Fruit fly (Drosophila melanogaster) whole organism, wandering third instar larva: Measurements from ENCODE around the gene Graf.
A peak's percentile ranks its signal among the peaks of the same experiment; 100 is the strongest.

Experiments used
- Abd-B ChIP-seq: fragments of >200 bp; optimal IDR thresholded peaks from 2 replicates; lab custom pipeline; 2017; ENCODE audit warnings: missing biosample characterization, missing genetic modification characterization
- CG9705 ChIP-seq: fragments of 200-800 bp; sonication (Bioruptor generic); optimal IDR thresholded peaks from 2 replicates; lab custom pipeline; 2018; ENCODE audit warnings: missing biosample characterization, mild to moderate bottlenecking, missing genetic modification characterization
- Dif ChIP-seq: fragments of 200-275, 200-300 bp; sonication (Bioruptor generic); optimal IDR thresholded peaks from 2 replicates; lab custom pipeline; 2018; ENCODE audit warnings: missing biosample characterization, missing genetic modification characterization; ENCODE audit not compliant: partially characterized antibody
- GATAd ChIP-seq: sonication (Bioruptor generic); optimal IDR thresholded peaks from 2 replicates; lab custom pipeline; 2016; ENCODE audit warnings: missing biosample characterization, missing genetic modification characterization
- HLH106 ChIP-seq: fragments of 200-800 bp; optimal IDR thresholded peaks from 3 replicates; lab custom pipeline; 2019; ENCODE audit warnings: missing biosample characterization, mild to moderate bottlenecking, missing genetic modification characterization, moderate library complexity
- Hr83 ChIP-seq: fragments of 200-300 bp; sonication (Bioruptor generic); optimal IDR thresholded peaks from 2 replicates; lab custom pipeline; 2016; ENCODE audit warnings: missing biosample characterization, mild to moderate bottlenecking, missing genetic modification characterization, moderate library complexity; ENCODE audit not compliant: poor library complexity, severe bottlenecking
- Jra ChIP-seq: sonication (Bioruptor generic); optimal IDR thresholded peaks from 2 replicates; lab custom pipeline; 2016; ENCODE audit warnings: missing biosample characterization, missing genetic modification characterization
- Mio ChIP-seq: sonication (Bioruptor generic); optimal IDR thresholded peaks from 2 replicates; lab custom pipeline; 2016; ENCODE audit warnings: missing biosample characterization, missing genetic modification characterization
- Myc ChIP-seq: fragments of >200 bp; optimal IDR thresholded peaks from 2 replicates; lab custom pipeline; 2017
- N ChIP-seq: fragments of >200 bp; optimal IDR thresholded peaks from 2 replicates; lab custom pipeline; 2018; ENCODE audit warnings: missing biosample characterization, missing external identifiers, missing genetic modification characterization
- OdsH ChIP-seq: fragments of 200-800 bp; sonication (Bioruptor generic); optimal IDR thresholded peaks from 2 replicates; lab custom pipeline; 2016; ENCODE audit warnings: missing biosample characterization, mild to moderate bottlenecking, missing genetic modification characterization
- Rel ChIP-seq, 2 experiments: fragments of 200-800 bp; sonication (Bioruptor generic) in 1 of 2; optimal IDR thresholded peaks; 2 replicates in 1 of 2; 3 replicates in 1 of 2; lab custom pipeline; 2016 to 2019; ENCODE audit warnings: mild to moderate bottlenecking in 2 of 2, missing biosample characterization in 2 of 2, missing genetic modification characterization in 2 of 2, moderate library complexity in 1 of 2
- Sp1 ChIP-seq: fragments of 200-800 bp; sonication (Bioruptor generic); optimal IDR thresholded peaks from 3 replicates; lab custom pipeline; 2019; ENCODE audit warnings: missing biosample characterization, mild to moderate bottlenecking, missing genetic modification characterization, moderate library complexity
- Vsx2 ChIP-seq: fragments of 200-300, 225-300 bp; sonication (Bioruptor generic); optimal IDR thresholded peaks from 2 replicates; lab custom pipeline; 2018; ENCODE audit warnings: missing biosample characterization, missing genetic modification characterization; ENCODE audit not compliant: partially characterized antibody
- br ChIP-seq: fragments of 200-800 bp; sonication (Bioruptor generic); optimal IDR thresholded peaks from 2 replicates; lab custom pipeline; 2016; ENCODE audit warnings: missing biosample characterization, missing genetic modification characterization
- dl ChIP-seq, 2 experiments: fragments of 175-275, 200-275 bp in 1 of 2; fragments of 200-275 bp in 1 of 2; sonication (Bioruptor generic); optimal IDR thresholded peaks; lab custom pipeline; 2018; ENCODE audit warnings: mild to moderate bottlenecking in 2 of 2, missing biosample characterization in 2 of 2, missing genetic modification characterization in 2 of 2, moderate library complexity in 2 of 2; ENCODE audit not compliant: partially characterized antibody in 2 of 2, insufficient read depth in 1 of 2
- dmrt93B ChIP-seq: fragments of 200-800 bp; sonication (Bioruptor generic); optimal IDR thresholded peaks from 2 replicates; lab custom pipeline; 2018; ENCODE audit warnings: missing biosample characterization, mild to moderate bottlenecking, missing genetic modification characterization
- ey ChIP-seq: fragments of 200-800 bp; sonication (Bioruptor generic); optimal IDR thresholded peaks from 2 replicates; lab custom pipeline; 2016; ENCODE audit warnings: missing biosample characterization, missing genetic modification characterization
- foxo ChIP-seq, 2 experiments: fragments of 200-800 bp; sonication (Bioruptor generic); optimal IDR thresholded peaks; 2 replicates in 1 of 2; 3 replicates in 1 of 2; lab custom pipeline; 2016 to 2017; ENCODE audit warnings: missing biosample characterization in 2 of 2, missing genetic modification characterization in 2 of 2
- fru ChIP-seq: fragments of 200-800 bp; sonication (Bioruptor generic); optimal IDR thresholded peaks from 3 replicates; lab custom pipeline; 2016; ENCODE audit warnings: missing biosample characterization, mild to moderate bottlenecking, missing genetic modification characterization
- h ChIP-seq: fragments of 200-800 bp; sonication (Bioruptor generic); optimal IDR thresholded peaks from 3 replicates; lab custom pipeline; 2016; ENCODE audit warnings: missing biosample characterization, mild to moderate bottlenecking, missing genetic modification characterization
- jim ChIP-seq: fragments of 175-275, 200-325 bp; sonication (Bioruptor generic); optimal IDR thresholded peaks from 2 replicates; lab custom pipeline; 2016; ENCODE audit warnings: missing biosample characterization, mild to moderate bottlenecking, missing genetic modification characterization
- lola ChIP-seq: fragments of >200 bp; optimal IDR thresholded peaks from 2 replicates; lab custom pipeline; 2017; ENCODE audit warnings: missing biosample characterization, missing genetic modification characterization
- pan ChIP-seq: fragments of >200 bp; optimal IDR thresholded peaks from 2 replicates; lab custom pipeline; 2017
- psq ChIP-seq: fragments of 200-800 bp; sonication (Bioruptor generic); optimal IDR thresholded peaks from 3 replicates; lab custom pipeline; 2017; ENCODE audit warnings: missing biosample characterization, mild to moderate bottlenecking, missing genetic modification characterization, moderate library complexity
- rgr ChIP-seq: fragments of 200-800 bp; sonication (Bioruptor generic); optimal IDR thresholded peaks from 3 replicates; lab custom pipeline; 2016; ENCODE audit warnings: missing biosample characterization, mild to moderate bottlenecking, missing genetic modification characterization
- sage ChIP-seq: fragments of 200-800 bp; sonication (Bioruptor generic); optimal IDR thresholded peaks from 2 replicates; lab custom pipeline; 2016; ENCODE audit warnings: missing biosample characterization, mild to moderate bottlenecking, missing genetic modification characterization
- sv ChIP-seq: fragments of 200-800 bp; sonication (Bioruptor generic); optimal IDR thresholded peaks from 3 replicates; lab custom pipeline; 2016; ENCODE audit warnings: missing biosample characterization, missing genetic modification characterization
- usp ChIP-seq: fragments of >200 bp; optimal IDR thresholded peaks from 2 replicates; lab custom pipeline; 2017; ENCODE audit warnings: missing biosample characterization, missing genetic modification characterization
- woc ChIP-seq: sonication (Bioruptor generic); optimal IDR thresholded peaks from 2 replicates; lab custom pipeline; 2016; ENCODE audit warnings: missing biosample characterization, mild to moderate bottlenecking, missing genetic modification characterization

Graf gene

dm6 chrX:15737110-15737509 lies 23.4 kb downstream of the Graf start, which contains the start of gene Arp6:
Gene Arp6 (minus strand): TSS chrX:15737120.
- TF ChIP-seq woc (GFP tag; lab: Kevin White, UChicago) (peak; percentile 37), GATAd (GFP tag; lab: Kevin White, UChicago) (no peak), Jra (GFP tag; lab: Kevin White, UChicago) (no peak), rgr (GFP tag; lab: Kevin White, UChicago) (no peak), Myc (lab: Kevin White, UChicago) (peak; percentile 81), foxo (GFP tag; optimal IDR thresholded peaks at IDR 0.05; lab: Kevin White, UChicago) (no peak), usp (no peak), HLH106 (tag; lab: Kevin White, UChicago) (peak; percentile 5)

DNA sequence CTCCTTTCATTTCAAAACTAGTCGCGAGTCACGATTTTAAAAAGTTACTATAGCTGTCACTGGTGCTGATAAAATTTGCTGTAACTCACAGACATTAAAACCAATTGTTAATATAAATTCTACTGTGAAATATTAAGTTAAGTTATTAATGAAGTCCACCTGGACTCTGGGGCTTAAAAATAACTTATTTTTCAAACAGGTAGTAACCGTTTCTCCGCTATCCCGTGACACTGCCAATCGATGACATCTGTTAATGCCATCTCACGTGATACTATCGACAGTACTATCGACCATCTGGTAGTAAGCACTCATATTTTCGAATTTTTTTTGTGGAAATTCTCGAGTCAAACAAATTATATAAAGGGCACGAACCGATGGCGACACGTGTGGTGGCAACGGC lies 26.5 kb downstream of the Graf start, which contains the start of the genes CG12379 and MagR:
CG12379 (minus strand) TSS at position 2 of the 400 bp plus-strand sequence.
MagR (plus strand) TSS at position 276 of the 400 bp plus-strand sequence.
- TF ChIP-seq rgr (GFP tag; lab: Kevin White, UChicago) = peak; percentile 53
- no peak for TF ChIP-seq Dif (GFP tag; lab: Kevin White, UChicago)
- peak; percentile 32 for TF ChIP-seq psq (GFP tag; lab: Kevin White, UChicago)
- TF ChIP-seq woc (GFP tag; lab: Kevin White, UChicago) = peak; percentile 88
- peak; percentile 68 for TF ChIP-seq Myc (lab: Kevin White, UChicago)
- TF ChIP-seq sv (GFP tag; lab: Kevin White, UChicago) = peak; percentile 35
- TF ChIP-seq fru (GFP tag; lab: Kevin White, UChicago) = peak; percentile 71
- peak; percentile 73 for TF ChIP-seq h
- peak; percentile 57 for TF ChIP-seq ey
- TF ChIP-seq br (GFP tag; lab: Kevin White, UChicago) = peak; percentile 48
- TF ChIP-seq jim = no peak
- no peak for TF ChIP-seq OdsH (GFP tag; lab: Kevin White, UChicago)
- TF ChIP-seq Rel (GFP tag; optimal IDR thresholded peaks at IDR 0.05; lab: Kevin White, UChicago) = no peak
- TF ChIP-seq Rel (tag; optimal IDR thresholded peaks at IDR 0.05; lab: Kevin White, UChicago) = peak; percentile 28
- TF ChIP-seq CG9705 (GFP tag; lab: Kevin White, UChicago) = peak; percentile 71
- TF ChIP-seq foxo (GFP tag; optimal IDR thresholded peaks at IDR 0.05; lab: Kevin White, UChicago) = peak in 1 of 2 experiments; percentile 59
- TF ChIP-seq dl (GFP tag; optimal IDR thresholded peaks at IDR 0.05; lab: Kevin White, UChicago; ENCODE audit: insufficient read depth in 1 of 2, partially characterized antibody in 2 of 2) = no peak
- TF ChIP-seq HLH106 (tag; lab: Kevin White, UChicago) = peak; percentile 81
- peak; percentile 69 for TF ChIP-seq Sp1 (GFP tag; lab: Kevin White, UChicago)

DNA sequence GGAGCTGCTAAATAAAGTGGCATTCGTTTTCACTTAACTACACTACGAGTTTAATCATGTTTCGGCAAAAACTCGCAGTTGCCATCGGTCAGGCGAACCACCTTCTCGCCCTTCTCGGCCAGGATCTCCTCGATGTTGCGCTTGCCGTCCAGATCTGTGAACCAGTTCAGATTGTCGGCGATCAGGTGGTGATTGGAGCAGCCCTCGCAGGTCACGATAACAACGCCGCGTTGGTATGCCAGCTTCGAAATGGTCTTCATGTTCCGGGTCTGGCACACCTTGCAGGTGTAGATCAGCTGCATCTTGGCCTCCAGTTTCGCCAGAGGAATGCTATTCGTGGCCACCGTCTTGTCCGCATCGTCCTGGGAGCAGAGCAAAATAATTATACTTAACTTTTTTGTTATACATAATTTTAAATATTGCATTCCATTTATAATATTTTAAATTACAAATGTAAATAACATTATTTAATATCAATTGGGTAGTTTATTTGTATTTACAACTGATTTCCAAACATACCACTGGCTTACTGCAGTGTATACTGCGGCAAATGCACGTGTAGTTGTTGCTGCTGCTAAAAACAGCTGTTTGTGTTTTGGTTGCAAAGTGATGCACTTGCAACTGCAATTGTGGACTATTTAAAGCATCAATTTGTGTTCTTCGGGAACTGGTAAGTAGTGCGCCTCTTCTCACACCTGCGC lies 27.2 kb downstream of the Graf start:
- TF ChIP-seq br (GFP tag; lab: Kevin White, UChicago) (no peak), N (GFP tag; lab: Kevin White, UChicago) (no peak), CG9705 (GFP tag; lab: Kevin White, UChicago) (no peak), rgr (GFP tag; lab: Kevin White, UChicago) (no peak), usp (no peak), dmrt93B (GFP tag; lab: Kevin White, UChicago) (no peak), woc (GFP tag; lab: Kevin White, UChicago) (no peak), Hr83 (no peak), Abd-B (GFP tag; lab: Kevin White, UChicago) (no peak), pan (no peak), Mio (GFP tag; lab: Kevin White, UChicago) (no peak), HLH106 (tag; lab: Kevin White, UChicago) (no peak), GATAd (GFP tag; lab: Kevin White, UChicago) (no peak), sage (GFP tag; lab: Kevin White, UChicago) (no peak), Myc (lab: Kevin White, UChicago) (no peak), jim (no peak), Sp1 (GFP tag; lab: Kevin White, UChicago) (no peak), h (no peak), fru (GFP tag; lab: Kevin White, UChicago) (no peak)
- TF ChIP-seq, all 38 proteins: peak for 0

dm6 chrX:15731968-15732367 lies 28.6 kb downstream of the Graf start, which contains the start of gene CG8191:
Gene CG8191 (plus strand): TSS chrX:15732178.
- no peak for TF ChIP-seq ey

dm6 chrX:15712409-15712808 lies 48.1 kb downstream of the Graf start, which contains the start of gene HUWE1:
Gene HUWE1 (plus strand): TSS chrX:15712628.
- no peak for TF ChIP-seq lola (GFP tag; lab: Kevin White, UChicago)
- no peak for TF ChIP-seq Vsx2 (GFP tag; lab: Kevin White, UChicago)
- peak; percentile 19 for TF ChIP-seq Sp1 (GFP tag; lab: Kevin White, UChicago)
- TF ChIP-seq Rel (GFP tag; optimal IDR thresholded peaks at IDR 0.05; lab: Kevin White, UChicago) = no peak
- peak; percentile 27 for TF ChIP-seq Rel (tag; optimal IDR thresholded peaks at IDR 0.05; lab: Kevin White, UChicago)
- no peak for TF ChIP-seq OdsH (GFP tag; lab: Kevin White, UChicago)
